Fruit fly (Drosophila melanogaster): ENCODE measurements around the gene yps.

yps gene

dm6 chr3L:12129111-12129510, 4.2 kb upstream of the yps start, which contains the start of gene Lsp2:
Gene Lsp2, plus strand, starts transcription at chr3L:12129393.
- no peak for TF ChIP-seq CG1620 (GFP tag; optimal IDR thresholded peaks at IDR 0.05)
- TF ChIP-seq CG7101 (tag; optimal IDR thresholded peaks at IDR 0.05), result no peak
- no peak for TF ChIP-seq ovo (GFP tag; optimal IDR thresholded peaks at IDR 0.05)
- TF ChIP-seq pad (GFP tag; optimal IDR thresholded peaks at IDR 0.05), result no peak
- no peak for TF ChIP-seq CG12768 (GFP tag; optimal IDR thresholded peaks at IDR 0.05)
- no peak for TF ChIP-seq CG14711 (tag; optimal IDR thresholded peaks at IDR 0.05)
- TF ChIP-seq cic (GFP tag; optimal IDR thresholded peaks at IDR 0.05), result no peak
- TF ChIP-seq kay (GFP tag; ENCODE audit: borderline replicate concordance), result no peak
- no peak for TF ChIP-seq CG33017 (tag; optimal IDR thresholded peaks at IDR 0.05)
- TF ChIP-seq cnc (optimal IDR thresholded peaks at IDR 0.05), result no peak
- no peak for TF ChIP-seq CG11617 (GFP tag; optimal IDR thresholded peaks at IDR 0.05)
- no peak for TF ChIP-seq CG7045 (GFP tag; optimal IDR thresholded peaks at IDR 0.05)
- TF ChIP-seq toe (GFP tag; optimal IDR thresholded peaks at IDR 0.05), result no peak
- TF ChIP-seq Hr96 (GFP tag; optimal IDR thresholded peaks at IDR 0.05), result no peak
- TF ChIP-seq Mnt (GFP tag; optimal IDR thresholded peaks at IDR 0.05), result no peak

dm6 chr3L:12127294-12128029, 2.5 kb upstream of the yps start, which contains the start of the genes Ir68b and CG34241:
Gene Ir68b, minus strand, starts transcription at chr3L:12127394.
Gene CG34241, plus strand, starts transcription at chr3L:12127979.
- TF ChIP-seq Hr96 (GFP tag; optimal IDR thresholded peaks at IDR 0.05) (no peak), pad (GFP tag; optimal IDR thresholded peaks at IDR 0.05) (no peak), CG14711 (tag; optimal IDR thresholded peaks at IDR 0.05) (no peak), bab1 (GFP tag; optimal IDR thresholded peaks at IDR 0.05) (no peak), CG5204 (GFP tag; optimal IDR thresholded peaks at IDR 0.05) (no peak), ovo (GFP tag; optimal IDR thresholded peaks at IDR 0.05) (no peak), toe (GFP tag; optimal IDR thresholded peaks at IDR 0.05) (no peak), CG33017 (tag; optimal IDR thresholded peaks at IDR 0.05) (no peak), cnc (optimal IDR thresholded peaks at IDR 0.05) (no peak), Clk (GFP tag; optimal IDR thresholded peaks at IDR 0.05) (no peak), Mnt (GFP tag; optimal IDR thresholded peaks at IDR 0.05) (no peak), kay (GFP tag; ENCODE audit: borderline replicate concordance) (no peak), CG11617 (GFP tag; optimal IDR thresholded peaks at IDR 0.05) (no peak), CG7101 (tag; optimal IDR thresholded peaks at IDR 0.05) (no peak), cic (GFP tag; optimal IDR thresholded peaks at IDR 0.05) (no peak), Crg-1 (GFP tag; optimal IDR thresholded peaks at IDR 0.05) (no peak), CG12768 (GFP tag; optimal IDR thresholded peaks at IDR 0.05) (no peak), CG7045 (GFP tag; optimal IDR thresholded peaks at IDR 0.05) (no peak), CG1620 (GFP tag; optimal IDR thresholded peaks at IDR 0.05) (no peak), tj (GFP tag; optimal IDR thresholded peaks at IDR 0.05) (no peak)

- TF ChIP-seq kay (GFP tag; ENCODE audit: borderline replicate concordance) (no peak), ovo (GFP tag; optimal IDR thresholded peaks at IDR 0.05) (no peak), CG7045 (GFP tag; optimal IDR thresholded peaks at IDR 0.05) (peak; percentile 20), cnc (optimal IDR thresholded peaks at IDR 0.05) (no peak), CG12768 (GFP tag; optimal IDR thresholded peaks at IDR 0.05) (peak; percentile 87), Mnt (GFP tag; optimal IDR thresholded peaks at IDR 0.05) (peak; percentile 94), CG1620 (GFP tag; optimal IDR thresholded peaks at IDR 0.05) (no peak), cic (GFP tag; optimal IDR thresholded peaks at IDR 0.05) (peak; percentile 87), CG11617 (GFP tag; optimal IDR thresholded peaks at IDR 0.05) (no peak), pad (GFP tag; optimal IDR thresholded peaks at IDR 0.05) (peak; percentile 54), tj (GFP tag; optimal IDR thresholded peaks at IDR 0.05) (peak; percentile 62), toe (GFP tag; optimal IDR thresholded peaks at IDR 0.05) (no peak), Crg-1 (GFP tag; optimal IDR thresholded peaks at IDR 0.05) (no peak), Clk (GFP tag; optimal IDR thresholded peaks at IDR 0.05) (no peak), CG7101 (tag; optimal IDR thresholded peaks at IDR 0.05) (peak; percentile 50), Hr96 (GFP tag; optimal IDR thresholded peaks at IDR 0.05) (no peak), CG5204 (GFP tag; optimal IDR thresholded peaks at IDR 0.05) (no peak), bab1 (GFP tag; optimal IDR thresholded peaks at IDR 0.05) (peak; percentile 31), CG33017 (tag; optimal IDR thresholded peaks at IDR 0.05) (peak; percentile 18), CG14711 (tag; optimal IDR thresholded peaks at IDR 0.05) (peak; percentile 64)
Observed at dm6 chr3L:12124138-12124583, 789 bp downstream of the yps start.

- TF ChIP-seq kay (GFP tag; ENCODE audit: borderline replicate concordance) (no peak), tj (GFP tag; optimal IDR thresholded peaks at IDR 0.05) (no peak), Crg-1 (GFP tag; optimal IDR thresholded peaks at IDR 0.05) (no peak), cnc (optimal IDR thresholded peaks at IDR 0.05) (no peak), Clk (GFP tag; optimal IDR thresholded peaks at IDR 0.05) (no peak), CG14711 (tag; optimal IDR thresholded peaks at IDR 0.05) (no peak), CG7045 (GFP tag; optimal IDR thresholded peaks at IDR 0.05) (no peak), CG5204 (GFP tag; optimal IDR thresholded peaks at IDR 0.05) (no peak)
Observed at dm6 chr3L:12122891-12123290, 2.1 kb downstream of the yps start.

- TF ChIP-seq CG14711 (tag; optimal IDR thresholded peaks at IDR 0.05), result peak; percentile 3
- peak; percentile 25 for TF ChIP-seq bab1 (GFP tag; optimal IDR thresholded peaks at IDR 0.05)
- TF ChIP-seq pad (GFP tag; optimal IDR thresholded peaks at IDR 0.05), result no peak
Observed at dm6 chr3L:12119875-12120485, 5.0 kb downstream of the yps start, which contains the start of gene CG11560. Gene CG11560, plus strand, starts transcription at chr3L:12120019.

dm6 chr3L:12118631-12119030, 6.3 kb downstream of the yps start:
- TF ChIP-seq CG33017 (tag; optimal IDR thresholded peaks at IDR 0.05) (no peak), CG12768 (GFP tag; optimal IDR thresholded peaks at IDR 0.05) (no peak), CG1620 (GFP tag; optimal IDR thresholded peaks at IDR 0.05) (no peak), CG5204 (GFP tag; optimal IDR thresholded peaks at IDR 0.05) (no peak), pad (GFP tag; optimal IDR thresholded peaks at IDR 0.05) (no peak), kay (GFP tag; ENCODE audit: borderline replicate concordance) (no peak), Crg-1 (GFP tag; optimal IDR thresholded peaks at IDR 0.05) (no peak), bab1 (GFP tag; optimal IDR thresholded peaks at IDR 0.05) (no peak), CG11617 (GFP tag; optimal IDR thresholded peaks at IDR 0.05) (no peak), Mnt (GFP tag; optimal IDR thresholded peaks at IDR 0.05) (no peak)

Data from whole organism, adult.